Worm (Caenorhabditis elegans) whole organism, early embryonic: ENCODE data around the gene aly-2.

Source experiments
- aly-1 ChIP-seq: sonication (generic microtip); optimal IDR thresholded peaks from 2 replicates; lab custom pipeline; 2016; ENCODE audit warnings: missing genetic modification characterization, missing compliant biosample characterization
- ama-1 ChIP-seq: fragments of 150-350 bp; optimal IDR thresholded peaks from 2 replicates; lab custom pipeline; 2014
- ceh-13 ChIP-seq: fragments of 200-800 bp; sonication (Bioruptor generic); optimal IDR thresholded peaks from 2 replicates; lab custom pipeline; 2018; ENCODE audit warnings: mild to moderate bottlenecking, missing genetic modification characterization, missing compliant biosample characterization
- flt-1 ChIP-seq: fragments of 200-800 bp; sonication (Bioruptor generic); IDR thresholded peaks from 2 replicates; pipeline ENCODE4 v1.3.6; 2022; ENCODE audit warnings: missing genetic modification characterization, missing compliant biosample characterization
- hmg-4 ChIP-seq: fragments of 200-800 bp; sonication (Bioruptor generic); optimal IDR thresholded peaks from 2 replicates; lab custom pipeline; 2018; ENCODE audit warnings: mild to moderate bottlenecking, missing genetic modification characterization, missing compliant biosample characterization
- hnd-1 ChIP-seq: sonication (generic microtip); optimal IDR thresholded peaks from 2 replicates; lab custom pipeline; 2016; ENCODE audit warnings: missing genetic modification characterization, missing compliant biosample characterization
- pes-1 ChIP-seq: fragments of 200-800 bp; sonication (Bioruptor generic); IDR thresholded peaks from 2 replicates; pipeline ENCODE4 v1.3.6; 2022; ENCODE audit warnings: missing genetic modification reagents, missing genetic modification characterization, missing compliant biosample characterization
- tbx-37 ChIP-seq: fragments of 200-800 bp; sonication (Bioruptor generic); conservative IDR thresholded peaks from 2 replicates; pipeline ENCODE4 v1.3.6; 2022; ENCODE audit warnings: missing genetic modification reagents, missing genetic modification characterization, missing compliant biosample characterization

DNA sequence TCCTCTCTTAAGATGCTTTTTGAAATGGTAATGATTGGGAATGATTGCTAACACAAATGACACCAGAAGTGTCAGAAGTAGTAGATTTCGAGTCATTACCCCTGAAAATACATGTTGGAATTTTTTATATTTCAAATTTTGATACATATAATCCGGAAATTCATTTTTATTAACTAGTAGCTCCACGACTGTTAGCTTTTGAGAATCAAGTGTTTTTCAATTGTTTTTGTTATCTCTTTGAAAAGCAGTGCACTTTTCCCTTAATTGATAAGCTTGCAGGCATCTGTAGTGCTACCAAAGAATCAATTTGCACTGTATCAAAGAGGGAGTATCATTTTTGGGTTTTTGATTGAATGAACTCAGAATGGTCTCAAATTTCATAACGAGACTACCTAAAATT lies 17.8 kb downstream of the aly-2 start, which contains the start of gene pcp-2:
- TF ChIP-seq ama-1 (no peak), ceh-13 (GFP tag; lab: Kevin White, UChicago) (no peak), tbx-37 (GFP tag; lab: Robert Waterston, UW) (no peak), aly-1 (no peak), hnd-1 (tag; lab: Kevin White, UChicago) (no peak), flt-1 (no peak), hmg-4 (GFP tag; lab: Kevin White, UChicago) (no peak), pes-1 (GFP tag; lab: Robert Waterston, UW) (no peak)
